Fruit fly (Drosophila melanogaster) whole organism, larva: ENCODE results near the gene CG13700.

ENCODE experiments used
- noc ChIP-seq: fragments of 200-800 bp; sonication (Bioruptor generic); optimal IDR thresholded peaks from 3 replicates; lab custom pipeline; 2019; ENCODE audit warnings: missing biosample characterization, mild to moderate bottlenecking, missing genetic modification characterization, moderate library complexity

The CG13700 gene

DNA sequence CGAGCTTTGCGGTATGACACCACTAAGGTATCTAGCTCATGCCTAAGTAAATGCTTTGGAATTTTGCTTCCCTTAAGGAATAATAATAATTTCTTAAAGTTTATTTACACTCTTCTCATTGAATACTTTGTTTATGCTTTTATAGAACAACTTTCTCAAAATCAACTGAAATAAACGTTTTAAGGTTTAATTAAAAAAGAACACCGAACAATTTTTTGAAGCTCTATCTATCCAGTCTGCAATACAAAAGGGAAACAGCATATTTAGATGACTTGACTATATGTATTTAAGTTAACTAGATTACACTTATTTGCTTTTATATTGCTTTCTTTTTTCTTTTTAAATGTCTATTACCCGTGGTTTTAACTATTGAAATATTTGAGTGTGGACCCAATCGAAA lies at the start of gene CG13700:
Gene CG13700 (minus strand): TSS at position 101 of the 400 bp plus-strand sequence.
- TF ChIP-seq noc, result no peak

- no peak for TF ChIP-seq noc
Observed at dm6 chr3L:18350504-18350903, 49.4 kb upstream of the CG13700 start.

DNA sequence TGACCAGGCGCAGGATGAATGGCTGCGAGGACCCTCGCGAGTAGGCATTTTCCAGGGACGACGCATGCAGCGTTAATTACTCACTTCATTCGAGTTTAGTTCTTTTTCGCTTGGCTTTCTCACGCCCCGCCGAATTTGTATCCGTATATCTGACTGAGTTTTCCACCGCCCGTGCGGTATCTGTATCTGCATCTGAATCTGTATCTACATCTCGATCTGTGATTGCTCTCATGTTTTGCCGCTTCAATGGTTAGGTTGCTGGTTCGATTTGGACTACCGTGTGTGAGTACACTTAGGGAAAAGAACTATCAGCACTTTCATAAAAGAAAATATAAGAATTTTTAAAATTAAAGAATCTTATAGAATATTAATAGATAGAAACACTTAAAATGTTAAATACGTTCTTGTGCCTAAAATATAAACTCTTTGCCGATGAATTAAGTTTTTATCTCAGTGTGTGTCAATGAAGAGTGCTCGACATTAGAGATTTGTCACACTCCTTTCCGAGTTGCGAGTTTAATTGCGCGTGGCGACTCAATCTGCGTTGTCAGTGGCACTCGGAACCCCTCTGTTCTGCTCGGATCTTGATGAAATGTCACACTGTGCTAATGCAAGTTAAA lies 48.1 kb upstream of the CG13700 start:
- no peak for TF ChIP-seq noc

- TF ChIP-seq noc, result no peak
Observed at dm6 chr3L:18348664-18349063, 47.6 kb upstream of the CG13700 start.

DNA sequence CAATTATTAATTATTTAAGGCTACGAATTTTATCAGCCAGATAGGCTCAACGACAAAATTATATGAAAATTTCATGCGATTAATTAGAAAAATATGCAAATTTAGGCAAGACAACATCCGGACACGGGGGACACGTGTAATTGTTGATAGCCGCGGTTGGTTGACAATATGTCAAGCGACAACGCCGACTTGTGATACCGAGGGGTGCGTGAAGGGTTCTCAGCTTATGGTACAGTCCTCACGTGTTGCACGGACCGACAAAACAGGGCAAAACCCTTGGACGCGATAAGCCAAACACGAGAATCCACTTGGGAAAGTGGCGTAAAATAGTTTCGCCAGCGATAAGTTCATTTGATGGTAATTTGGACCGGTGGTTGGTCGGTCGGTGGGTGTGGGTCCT lies 47.0 kb upstream of the CG13700 start:
- TF ChIP-seq noc, result no peak

DNA sequence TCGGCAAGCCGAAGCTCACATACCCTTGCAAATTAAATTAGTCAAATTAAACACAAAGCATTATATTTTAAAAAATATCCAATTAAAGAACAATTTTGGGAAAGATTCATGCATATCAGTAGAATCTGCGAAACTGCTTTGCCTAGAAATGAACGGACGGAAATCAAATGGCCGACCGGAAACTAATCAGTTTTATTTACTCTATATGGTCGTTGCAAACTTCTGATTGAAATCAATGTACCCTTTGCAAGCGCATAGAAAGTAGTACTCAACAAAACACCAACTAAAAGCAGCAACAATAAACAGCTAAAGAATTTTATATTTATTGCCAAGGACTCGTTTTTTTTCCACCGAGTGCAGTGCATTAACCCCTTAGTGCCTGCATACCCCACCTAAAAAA lies 43.9 kb upstream of the CG13700 start:
- no peak for TF ChIP-seq noc

- no peak for TF ChIP-seq noc
Observed at dm6 chr3L:18334253-18334652, 33.2 kb upstream of the CG13700 start.

DNA sequence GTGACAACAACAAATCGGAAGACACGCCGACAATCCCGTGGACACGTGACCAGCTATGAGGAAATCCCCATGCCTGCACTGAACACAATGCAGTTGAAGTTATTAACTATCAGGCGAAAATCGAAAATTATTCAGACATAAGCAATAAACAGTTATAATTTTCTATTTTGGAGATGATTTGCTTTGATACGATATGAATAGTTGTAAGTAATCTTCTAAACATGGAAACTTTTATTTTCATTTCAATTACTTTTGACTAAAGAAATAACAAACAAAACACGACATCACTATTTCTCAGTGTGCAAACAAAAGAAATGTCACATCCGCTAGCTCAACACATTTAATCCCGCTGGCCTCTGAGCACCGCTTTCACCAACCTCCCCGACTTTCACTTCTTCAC lies 28.0 kb upstream of the CG13700 start:
- no peak for TF ChIP-seq noc

dm6 chr3L:18316012-18316411 lies 15.0 kb upstream of the CG13700 start:
- no peak for TF ChIP-seq noc

- no peak for TF ChIP-seq noc
Observed at dm6 chr3L:18305792-18306191, 4.7 kb upstream of the CG13700 start.

DNA sequence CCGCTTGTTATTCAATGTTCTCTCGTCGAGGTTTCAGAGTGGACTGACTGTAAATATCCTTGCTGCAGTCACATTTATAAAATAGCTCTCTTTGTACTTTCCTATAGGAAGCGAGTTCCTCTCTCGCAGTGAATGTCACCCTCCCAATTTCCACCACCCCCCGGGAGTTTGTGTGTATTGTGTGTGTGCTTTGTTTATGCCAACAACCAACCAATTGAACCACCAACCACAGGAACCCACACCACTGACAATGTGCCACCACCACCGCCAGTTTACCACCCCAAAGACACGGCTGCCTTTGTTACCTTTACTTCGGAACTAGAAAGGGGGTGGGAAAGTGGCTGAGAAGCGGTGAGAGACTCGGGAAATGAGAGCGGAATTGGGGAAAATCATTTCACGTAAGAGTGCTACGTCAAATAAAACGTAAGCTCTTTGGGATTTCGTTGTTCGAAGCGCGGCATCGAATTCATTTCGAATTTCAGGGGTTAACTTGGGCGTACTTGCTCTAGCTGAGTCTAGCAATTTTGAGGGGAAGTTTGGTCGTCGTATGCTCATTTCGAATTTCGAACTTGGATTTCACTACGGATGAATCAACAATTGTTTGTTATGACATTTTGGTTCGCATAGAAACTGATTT lies 3.4 kb upstream of the CG13700 start, which contains the start of gene grim:
Gene grim (minus strand): TSS at position 51 of the 637 bp plus-strand sequence.
- no peak for TF ChIP-seq noc

DNA sequence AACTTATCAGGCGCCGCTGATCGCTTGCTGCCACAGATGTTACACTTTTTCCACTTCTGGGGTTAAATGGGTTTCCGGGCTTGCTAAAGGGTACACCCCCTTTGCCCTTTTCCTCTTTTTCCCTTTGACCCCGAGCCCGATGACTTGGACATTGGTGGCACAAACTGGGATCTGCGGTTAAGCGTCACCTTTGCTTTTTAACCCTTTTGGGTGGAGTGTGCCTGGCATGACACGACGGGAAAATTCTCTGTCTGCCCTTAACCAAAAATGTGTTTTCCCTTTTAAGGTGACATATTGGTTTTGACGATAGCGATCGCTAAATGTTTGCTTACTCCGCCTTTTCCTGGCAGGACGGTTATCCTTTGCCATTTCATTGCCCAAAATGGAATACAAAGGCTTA lies 961 bp upstream of the CG13700 start:
- no peak for TF ChIP-seq noc

DNA sequence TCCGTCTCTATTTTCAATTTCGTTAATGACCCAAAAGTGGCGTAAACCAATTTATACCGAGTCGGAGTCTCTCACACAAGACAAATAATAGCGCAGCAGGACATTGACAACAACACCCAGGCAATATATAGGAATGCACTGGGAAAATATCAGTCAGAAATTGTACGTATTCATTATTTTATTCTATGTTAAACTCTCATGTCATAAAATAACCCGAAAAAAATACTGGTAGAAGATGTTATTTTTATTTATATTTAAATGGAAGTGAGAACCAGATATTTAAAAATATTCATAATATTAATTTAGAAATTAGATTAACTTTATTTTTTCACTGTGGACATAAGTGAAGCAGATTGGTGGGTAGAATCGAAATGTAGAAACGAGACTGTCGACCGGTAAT lies 3.7 kb downstream of the CG13700 start:
- no peak for TF ChIP-seq noc

DNA sequence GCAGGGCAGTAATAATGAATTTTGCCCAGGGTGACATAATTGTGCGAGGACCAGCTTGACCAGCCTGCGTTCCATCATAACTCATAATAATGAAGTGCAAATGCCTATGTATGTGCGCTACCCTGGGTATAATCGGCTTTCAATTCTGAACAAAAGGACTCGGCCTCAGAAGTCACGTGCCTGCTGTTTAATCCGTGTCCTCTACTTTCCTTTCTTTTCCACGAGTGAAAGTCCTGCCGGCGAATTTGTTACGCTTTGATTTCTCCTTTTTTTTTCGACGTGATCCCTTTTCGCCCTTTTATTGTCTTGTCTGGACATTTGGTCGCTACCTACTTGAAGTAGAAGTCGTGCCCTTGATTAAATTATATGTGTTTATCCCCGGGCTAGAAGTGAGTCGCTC lies 4.6 kb downstream of the CG13700 start:
- TF ChIP-seq noc, result no peak

- no peak for TF ChIP-seq noc
Observed at dm6 chr3L:18294212-18294944, 6.7 kb downstream of the CG13700 start, which contains the start of gene CG5103. TSS of gene CG5103 (minus strand) at chr3L:18294262.

dm6 chr3L:18289993-18290727 lies 10.9 kb downstream of the CG13700 start:
- TF ChIP-seq noc, result no peak

- no peak for TF ChIP-seq noc
Observed at dm6 chr3L:18281236-18281635, 19.8 kb downstream of the CG13700 start.
